Worm (Caenorhabditis elegans) whole organism, L2 larva: Measurements from ENCODE around the gene R74.7.

Experiments used
- C34F6.9 ChIP-seq: fragments of 150-350 bp; optimal IDR thresholded peaks from 2 replicates; lab custom pipeline; 2014; ENCODE audit warnings: missing biosample characterization, missing genetic modification characterization
- alr-1 ChIP-seq: fragments of 150-350 bp; optimal IDR thresholded peaks from 2 replicates; lab custom pipeline; 2014; ENCODE audit warnings: missing biosample characterization, missing genetic modification characterization
- aly-2 ChIP-seq: fragments of 150-350 bp; optimal IDR thresholded peaks from 2 replicates; lab custom pipeline; 2014; ENCODE audit warnings: missing biosample characterization, missing genetic modification characterization
- ama-1 ChIP-seq: fragments of 150-350 bp; optimal IDR thresholded peaks from 2 replicates; lab custom pipeline; 2018; ENCODE audit warnings: inconsistent platforms
- fos-1 ChIP-seq: fragments of 150-350 bp; optimal IDR thresholded peaks from 2 replicates; lab custom pipeline; 2014; ENCODE audit warnings: missing biosample characterization, missing genetic modification characterization
- lin-11 ChIP-seq: fragments of 150-350 bp; sonication (generic microtip); optimal IDR thresholded peaks from 2 replicates; lab custom pipeline; 2014; ENCODE audit warnings: missing biosample characterization, missing genetic modification characterization, inconsistent platforms, mixed read lengths
- lsy-2 ChIP-seq, 2 experiments: fragments of 150-350 bp in 1 of 2; sonication (generic microtip) in 1 of 2; optimal IDR thresholded peaks; 2 replicates each; lab custom pipeline; 2014 to 2017; ENCODE audit warnings: missing biosample characterization in 2 of 2, missing genetic modification characterization in 2 of 2
- mab-5 ChIP-seq: fragments of 150-350 bp; optimal IDR thresholded peaks from 2 replicates; lab custom pipeline; 2014; ENCODE audit warnings: missing biosample characterization, missing genetic modification characterization
- nhr-6 ChIP-seq: fragments of 150-350 bp; optimal IDR thresholded peaks from 2 replicates; lab custom pipeline; 2014; ENCODE audit warnings: missing biosample characterization, missing genetic modification characterization
- sem-4 ChIP-seq: fragments of 150-350 bp; optimal IDR thresholded peaks from 2 replicates; lab custom pipeline; 2014; ENCODE audit warnings: missing biosample characterization, missing genetic modification reagents, missing genetic modification characterization
- zag-1 ChIP-seq: fragments of 150-350 bp; optimal IDR thresholded peaks from 2 replicates; lab custom pipeline; 2014; ENCODE audit warnings: missing biosample characterization, missing genetic modification characterization
- ztf-11 ChIP-seq: sonication (generic microtip); optimal IDR thresholded peaks from 2 replicates; lab custom pipeline; 2017; ENCODE audit warnings: missing biosample characterization, missing genetic modification characterization
- ztf-4 ChIP-seq: fragments of 150-350 bp; optimal IDR thresholded peaks from 2 replicates; lab custom pipeline; 2014; ENCODE audit warnings: missing biosample characterization, missing genetic modification characterization

DNA sequence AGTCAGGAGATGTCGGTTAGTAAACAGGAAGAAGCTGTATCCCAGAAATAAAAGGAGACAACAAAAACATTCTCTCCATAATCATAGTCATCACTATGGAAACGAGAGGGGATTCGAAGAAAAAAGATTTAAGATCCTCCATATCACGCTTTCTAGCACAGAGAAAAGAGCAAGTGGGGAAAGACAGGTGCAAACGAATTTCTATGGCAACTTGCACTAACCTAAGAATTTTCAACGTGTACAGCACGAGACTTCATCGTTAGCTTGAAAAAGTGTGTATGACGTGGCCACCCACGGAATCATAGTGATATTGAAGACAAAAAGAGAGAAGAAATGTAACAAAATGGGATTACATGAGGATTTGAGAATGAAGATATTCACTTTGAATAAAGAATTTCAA, 16.6 kb downstream of the R74.7 start:
- TF ChIP-seq ama-1 (lab: Kevin White, UChicago): no peak
- no peak for TF ChIP-seq lin-11 (tag; lab: Kevin White, UChicago)
- no peak for TF ChIP-seq sem-4 (tag; lab: Kevin White, UChicago)
- no peak for TF ChIP-seq fos-1 (tag; lab: Kevin White, UChicago)
- no peak for TF ChIP-seq nhr-6 (tag; lab: Kevin White, UChicago)
- TF ChIP-seq C34F6.9 (tag; lab: Kevin White, UChicago): peak; percentile 39
- TF ChIP-seq ztf-4 (tag; lab: Kevin White, UChicago): no peak
- TF ChIP-seq zag-1 (tag; lab: Kevin White, UChicago): no peak
- no peak for TF ChIP-seq alr-1 (tag; lab: Kevin White, UChicago)
- no peak for TF ChIP-seq ztf-11 (tag; lab: Kevin White, UChicago)
- TF ChIP-seq aly-2 (tag; lab: Kevin White, UChicago): no peak
- no peak for TF ChIP-seq mab-5 (tag; lab: Kevin White, UChicago)
- TF ChIP-seq lsy-2 (tag; optimal IDR thresholded peaks at IDR 0.05; lab: Kevin White, UChicago): peak in 1 of 2 experiments; percentile 27
